Worm (Caenorhabditis elegans): ENCODE results near the gene ctf-4.

The ctf-4 gene

ce11 chrV:10939990-10940570, 25.3 kb downstream of the ctf-4 start:
- TF ChIP-seq pat-9 (tag; optimal IDR thresholded peaks at IDR 0.05) (no peak), hlh-8 (tag; optimal IDR thresholded peaks at IDR 0.05) (no peak), sox-4 (tag; optimal IDR thresholded peaks at IDR 0.05) (no peak), tbx-7 (tag; optimal IDR thresholded peaks at IDR 0.05) (no peak), pqm-1 (tag; optimal IDR thresholded peaks at IDR 0.05) (no peak), odd-2 (tag; optimal IDR thresholded peaks at IDR 0.05) (no peak), ceh-6 (GFP tag; optimal IDR thresholded peaks at IDR 0.05) (no peak), tbx-2 (tag; optimal IDR thresholded peaks at IDR 0.05) (no peak), pha-4 (tag; optimal IDR thresholded peaks at IDR 0.05) (no peak), fkh-6 (tag; optimal IDR thresholded peaks at IDR 0.05) (no peak), ceh-45 (GFP tag; IDR thresholded peaks at IDR 0.05) (no peak)

ce11 chrV:10938739-10939138, 26.6 kb downstream of the ctf-4 start, which contains the start of gene F17C11.11:
Gene F17C11.11 (minus strand): TSS chrV:10938817.
- TF ChIP-seq K09A11.1 (tag; optimal IDR thresholded peaks at IDR 0.05; ENCODE audit: insufficient read depth) (no peak), pag-3 (tag; optimal IDR thresholded peaks at IDR 0.05; ENCODE audit: borderline replicate concordance) (no peak), F13H6.1 (tag; optimal IDR thresholded peaks at IDR 0.05) (no peak), gmeb-2 (tag; optimal IDR thresholded peaks at IDR 0.05) (no peak), pha-4 (tag; optimal IDR thresholded peaks at IDR 0.05) (no peak), C08G9.2 (tag; optimal IDR thresholded peaks at IDR 0.05) (no peak), eyg-1 (tag; optimal IDR thresholded peaks at IDR 0.05) (no peak), hlh-6 (tag; optimal IDR thresholded peaks at IDR 0.05) (no peak), ahr-1 (tag; optimal IDR thresholded peaks at IDR 0.05) (no peak), unc-3 (GFP tag; conservative IDR thresholded peaks at IDR 0.05) (no peak), unc-3 (tag; optimal IDR thresholded peaks at IDR 0.05) (no peak), lin-11 (tag; optimal IDR thresholded peaks at IDR 0.05) (no peak)

- TF ChIP-seq ref-2 (tag; optimal IDR thresholded peaks at IDR 0.05) (no peak), ama-1 (optimal IDR thresholded peaks at IDR 0.05) (no peak), fax-1 (tag; optimal IDR thresholded peaks at IDR 0.05) (no peak), K09A11.1 (tag; optimal IDR thresholded peaks at IDR 0.05; ENCODE audit: insufficient read depth) (no peak), nhr-232 (tag; optimal IDR thresholded peaks at IDR 0.05) (no peak), unc-42 (tag; optimal IDR thresholded peaks at IDR 0.05) (no peak), elt-4 (tag; optimal IDR thresholded peaks at IDR 0.05) (no peak), pat-9 (tag; optimal IDR thresholded peaks at IDR 0.05) (no peak), mec-3 (tag; optimal IDR thresholded peaks at IDR 0.05; ENCODE audit: borderline replicate concordance) (no peak), pqm-1 (tag; optimal IDR thresholded peaks at IDR 0.05) (no peak), eyg-1 (tag; optimal IDR thresholded peaks at IDR 0.05) (no peak), gmeb-2 (tag; optimal IDR thresholded peaks at IDR 0.05) (no peak), ceh-34 (tag; optimal IDR thresholded peaks at IDR 0.05) (no peak), ceh-45 (GFP tag; IDR thresholded peaks at IDR 0.05) (no peak), lim-6 (tag; optimal IDR thresholded peaks at IDR 0.05) (no peak), unc-86 (tag; optimal IDR thresholded peaks at IDR 0.05) (no peak), npax-4 (tag; optimal IDR thresholded peaks at IDR 0.05) (no peak)
These were observed 28.0 kb downstream of the ctf-4 start for ce11 chrV:10937294-10937693.

- TF ChIP-seq elt-2 (tag; optimal IDR thresholded peaks at IDR 0.05), result peak; percentile 44
- TF ChIP-seq unc-86 (tag; optimal IDR thresholded peaks at IDR 0.05), result no peak
- no peak for TF ChIP-seq lim-6 (tag; optimal IDR thresholded peaks at IDR 0.05)
These were observed 28.7 kb downstream of the ctf-4 start, which contains the start of gene F17C11.12 for ce11 chrV:10936681-10937080. Gene F17C11.12 (minus strand): TSS chrV:10936920.

- TF ChIP-seq elt-2 (tag; optimal IDR thresholded peaks at IDR 0.05), result peak; percentile 63
- TF ChIP-seq unc-3 (GFP tag; conservative IDR thresholded peaks at IDR 0.05), result no peak
- TF ChIP-seq unc-3 (tag; optimal IDR thresholded peaks at IDR 0.05), result no peak
These were observed 32.9 kb downstream of the ctf-4 start, which contains the start of gene F58B4.5 for ce11 chrV:10932411-10932810. Gene F58B4.5 (plus strand): TSS chrV:10932693.
